Worm (Caenorhabditis elegans) whole organism, L2 larva: ENCODE data around the gene reps-1.

ENCODE experiments used
- aly-2 ChIP-seq: fragments of 150-350 bp; optimal IDR thresholded peaks from 2 replicates; lab custom pipeline; 2014; ENCODE audit warnings: missing biosample characterization, missing genetic modification characterization
- elt-3 ChIP-seq: sonication (generic microtip); optimal IDR thresholded peaks from 2 replicates; lab custom pipeline; 2017; ENCODE audit warnings: missing biosample characterization, missing genetic modification characterization
- fos-1 ChIP-seq: fragments of 150-350 bp; optimal IDR thresholded peaks from 2 replicates; lab custom pipeline; 2014; ENCODE audit warnings: missing biosample characterization, missing genetic modification characterization
- lin-11 ChIP-seq: fragments of 150-350 bp; sonication (generic microtip); optimal IDR thresholded peaks from 2 replicates; lab custom pipeline; 2014; ENCODE audit warnings: missing biosample characterization, missing genetic modification characterization, inconsistent platforms, mixed read lengths
- lin-39 ChIP-seq: fragments of 150-350 bp; optimal IDR thresholded peaks from 2 replicates; lab custom pipeline; 2014; ENCODE audit warnings: missing biosample characterization, missing genetic modification reagents, missing genetic modification characterization
- lsy-2 ChIP-seq, 2 experiments: fragments of 150-350 bp in 1 of 2; sonication (generic microtip) in 1 of 2; optimal IDR thresholded peaks; 2 replicates each; lab custom pipeline; 2014 to 2017; ENCODE audit warnings: missing biosample characterization in 2 of 2, missing genetic modification characterization in 2 of 2
- nhr-237 ChIP-seq: fragments of 150-350 bp; optimal IDR thresholded peaks from 2 replicates; lab custom pipeline; 2014; ENCODE audit warnings: missing biosample characterization, missing genetic modification characterization
- nhr-6 ChIP-seq: fragments of 150-350 bp; optimal IDR thresholded peaks from 2 replicates; lab custom pipeline; 2014; ENCODE audit warnings: missing biosample characterization, missing genetic modification characterization
- nhr-77 ChIP-seq: fragments of 150-350 bp; optimal IDR thresholded peaks from 2 replicates; lab custom pipeline; 2014; ENCODE audit warnings: missing biosample characterization, missing genetic modification characterization
- skn-1 ChIP-seq: sonication (generic microtip); optimal IDR thresholded peaks from 2 replicates; lab custom pipeline; 2017; ENCODE audit warnings: missing biosample characterization, missing genetic modification characterization
- unc-62 ChIP-seq: fragments of 150-350 bp; optimal IDR thresholded peaks from 2 replicates; lab custom pipeline; 2014; ENCODE audit warnings: missing biosample characterization, missing genetic modification reagents, missing genetic modification characterization

ce11 chrV:18981736-18982135, 8.6 kb downstream of the reps-1 start:
- TF ChIP-seq lin-11 (tag; lab: Kevin White, UChicago) = no peak
- no peak for TF ChIP-seq unc-62 (GFP tag; lab: Kevin White, UChicago)
- TF ChIP-seq fos-1 (tag; lab: Kevin White, UChicago) = no peak
- no peak for TF ChIP-seq lin-39 (tag; lab: Kevin White, UChicago)
- no peak for TF ChIP-seq elt-3 (tag; lab: Kevin White, UChicago)
- no peak for TF ChIP-seq aly-2
- TF ChIP-seq skn-1 (tag; lab: Kevin White, UChicago) = no peak
- no peak for TF ChIP-seq nhr-237 (tag; lab: Kevin White, UChicago)
- no peak for TF ChIP-seq nhr-77 (tag; lab: Kevin White, UChicago)
- no peak for TF ChIP-seq nhr-6
- TF ChIP-seq lsy-2 (tag; optimal IDR thresholded peaks at IDR 0.05; lab: Kevin White, UChicago) = no peak
